Fruit fly (Drosophila melanogaster): ENCODE data around the gene CG43232.

- TF ChIP-seq psq (optimal IDR thresholded peaks at IDR 0.05) (no peak), insv (optimal IDR thresholded peaks at IDR 0.05) (no peak), h (optimal IDR thresholded peaks at IDR 0.05) (no peak), ttk (optimal IDR thresholded peaks at IDR 0.05) (no peak), Myc (optimal IDR thresholded peaks at IDR 0.05) (no peak), Sin3A (optimal IDR thresholded peaks at IDR 0.05) (no peak)
These were observed 15.6 kb upstream of the CG43232 start, which contains the start of gene CG32829 for dm6 chr2L:6916345-6916744.
